Worm (Caenorhabditis elegans): Measurements from ENCODE around the gene zmp-6.

DNA sequence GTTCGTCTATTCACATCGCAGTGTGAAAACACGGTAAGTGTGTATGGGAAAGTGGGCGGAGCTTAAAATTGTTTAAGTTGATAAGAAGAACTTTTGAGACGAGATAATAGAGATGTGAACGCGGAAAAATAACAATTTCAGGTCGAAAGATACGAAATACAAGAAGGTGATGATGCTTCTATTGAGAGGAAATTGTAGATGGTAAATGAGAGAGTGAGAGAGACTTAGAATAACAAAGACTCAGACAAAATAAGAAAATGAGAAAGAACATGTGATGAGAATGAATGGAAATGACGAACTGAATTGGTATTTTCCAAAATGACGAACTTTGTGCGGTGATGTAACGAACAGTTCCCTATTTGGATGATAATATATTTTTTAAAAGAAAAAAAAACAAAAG lies 23.4 kb upstream of the zmp-6 start:
- no peak for TF ChIP-seq skn-1 (tag; optimal IDR thresholded peaks at IDR 0.05)
- TF ChIP-seq nhr-237 (tag; optimal IDR thresholded peaks at IDR 0.05): no peak
- no peak for TF ChIP-seq elt-3 (tag; optimal IDR thresholded peaks at IDR 0.05)
- TF ChIP-seq sma-9 (GFP tag; optimal IDR thresholded peaks at IDR 0.05): no peak
- TF ChIP-seq sma-9 (tag; optimal IDR thresholded peaks at IDR 0.05): no peak
- no peak for TF ChIP-seq dmd-4 (tag; optimal IDR thresholded peaks at IDR 0.05)
- no peak for TF ChIP-seq crh-2 (tag; optimal IDR thresholded peaks at IDR 0.05)
- no peak for TF ChIP-seq nhr-11 (tag; optimal IDR thresholded peaks at IDR 0.05)
- no peak for TF ChIP-seq C34F6.9 (tag; optimal IDR thresholded peaks at IDR 0.05)
- no peak for TF ChIP-seq snpc-4 (tag; optimal IDR thresholded peaks at IDR 0.05)
